Fruit fly (Drosophila melanogaster): ENCODE data around the gene Nprl3.

Gene Nprl3

dm6 chr3L:14004963-14005458 lies 3.3 kb upstream of the Nprl3 start:
- peak; percentile 96 for TF ChIP-seq noc (tag; optimal IDR thresholded peaks at IDR 0.05)

- TF ChIP-seq noc (tag; optimal IDR thresholded peaks at IDR 0.05): no peak
These were observed 2.3 kb upstream of the Nprl3 start for dm6 chr3L:14004041-14004407.

- TF ChIP-seq noc (tag; optimal IDR thresholded peaks at IDR 0.05): peak; percentile 23
These were observed 1.8 kb upstream of the Nprl3 start for dm6 chr3L:14003297-14004040.

dm6 chr3L:14002524-14003135 lies 950 bp upstream of the Nprl3 start:
- no peak for TF ChIP-seq noc (tag; optimal IDR thresholded peaks at IDR 0.05)

- no peak for TF ChIP-seq noc (tag; optimal IDR thresholded peaks at IDR 0.05)
These were observed 2.5 kb downstream of the Nprl3 start, which contains the start of gene CG17359 for dm6 chr3L:13999204-13999603. Gene CG17359, minus strand, starts transcription at chr3L:13999251.

- no peak for TF ChIP-seq noc (tag; optimal IDR thresholded peaks at IDR 0.05)
These were observed 4.7 kb downstream of the Nprl3 start, which contains the start of gene CG17361 for dm6 chr3L:13996992-13997391. Gene CG17361, plus strand, starts transcription at chr3L:13997191.

- TF ChIP-seq noc (tag; optimal IDR thresholded peaks at IDR 0.05): no peak
These were observed 5.2 kb downstream of the Nprl3 start for dm6 chr3L:13996437-13996836.

dm6 chr3L:13993742-13994719 lies 7.6 kb downstream of the Nprl3 start, which contains the start of gene CtsK1:
Gene CtsK1, plus strand, starts transcription at chr3L:13994231.
- TF ChIP-seq noc (tag; optimal IDR thresholded peaks at IDR 0.05): peak; percentile 55

- no peak for TF ChIP-seq noc (tag; optimal IDR thresholded peaks at IDR 0.05)
These were observed 8.4 kb downstream of the Nprl3 start, which contains the start of gene CG17364 for dm6 chr3L:13993233-13993741. Gene CG17364, minus strand, starts transcription at chr3L:13993400.

- TF ChIP-seq noc (tag; optimal IDR thresholded peaks at IDR 0.05): no peak
These were observed 10.4 kb downstream of the Nprl3 start for dm6 chr3L:13991314-13991713.

- no peak for TF ChIP-seq noc (tag; optimal IDR thresholded peaks at IDR 0.05)
These were observed 14.1 kb downstream of the Nprl3 start, which contains the start of gene CG9040 for dm6 chr3L:13987578-13987977. Gene CG9040, plus strand, starts transcription at chr3L:13987878.

dm6 chr3L:13986330-13986729 lies 15.3 kb downstream of the Nprl3 start, which contains the start of gene CG17362:
Gene CG17362, plus strand, starts transcription at chr3L:13986620.
- no peak for TF ChIP-seq noc (tag; optimal IDR thresholded peaks at IDR 0.05)

dm6 chr3L:13982516-13982915 lies 19.2 kb downstream of the Nprl3 start:
- TF ChIP-seq noc (tag; optimal IDR thresholded peaks at IDR 0.05): no peak

- TF ChIP-seq noc (tag; optimal IDR thresholded peaks at IDR 0.05): no peak
These were observed 28.1 kb downstream of the Nprl3 start, which contains the start of the genes CG13738 and Hsc70-1 for dm6 chr3L:13973377-13974111. Gene CG13738, minus strand, starts transcription at chr3L:13973477. Gene Hsc70-1, plus strand, starts transcription at chr3L:13974061.

- no peak for TF ChIP-seq noc (tag; optimal IDR thresholded peaks at IDR 0.05)
These were observed 36.2 kb downstream of the Nprl3 start for dm6 chr3L:13965502-13965843.
